Fruit fly (Drosophila melanogaster) whole organism, wandering third instar larva: ENCODE measurements around the gene CG33290.

Experiments used
- CrebA ChIP-seq: fragments of 200-800 bp; sonication (Bioruptor generic); optimal IDR thresholded peaks from 2 replicates; lab custom pipeline; 2016; ENCODE audit warnings: missing biosample characterization, mild to moderate bottlenecking, missing genetic modification characterization, borderline replicate concordance
- Hr78 ChIP-seq: fragments of >200 bp; optimal IDR thresholded peaks from 2 replicates; lab custom pipeline; 2017; ENCODE audit warnings: missing biosample characterization, missing genetic modification characterization
- Mio ChIP-seq: sonication (Bioruptor generic); optimal IDR thresholded peaks from 2 replicates; lab custom pipeline; 2016; ENCODE audit warnings: missing biosample characterization, missing genetic modification characterization

DNA sequence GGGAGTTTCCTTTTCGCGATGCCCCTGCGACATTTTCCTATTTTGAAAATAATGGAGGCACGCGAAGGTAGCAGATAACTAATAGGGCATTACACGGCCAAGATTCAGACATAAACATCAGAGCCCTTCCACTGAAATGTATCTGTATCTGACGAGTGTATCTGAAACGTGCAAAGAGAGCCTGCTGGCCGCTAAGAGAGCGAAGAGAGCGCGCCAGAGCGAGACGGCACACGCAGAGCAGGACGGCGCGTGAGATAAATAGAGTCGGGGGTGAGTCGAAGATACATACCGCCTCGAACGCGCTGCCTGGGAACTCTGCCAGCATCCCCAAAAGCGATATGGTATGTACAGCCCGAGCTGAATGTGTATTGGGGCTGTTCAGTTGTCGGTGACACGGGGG is 42.5 kb downstream of the CG33290 start:
- no peak for TF ChIP-seq CrebA
- TF ChIP-seq Mio (GFP tag; lab: Kevin White, UChicago): no peak
- no peak for TF ChIP-seq Hr78
